Worm (Caenorhabditis elegans): ENCODE results near the gene K02G10.5.

K02G10.5 gene

DNA sequence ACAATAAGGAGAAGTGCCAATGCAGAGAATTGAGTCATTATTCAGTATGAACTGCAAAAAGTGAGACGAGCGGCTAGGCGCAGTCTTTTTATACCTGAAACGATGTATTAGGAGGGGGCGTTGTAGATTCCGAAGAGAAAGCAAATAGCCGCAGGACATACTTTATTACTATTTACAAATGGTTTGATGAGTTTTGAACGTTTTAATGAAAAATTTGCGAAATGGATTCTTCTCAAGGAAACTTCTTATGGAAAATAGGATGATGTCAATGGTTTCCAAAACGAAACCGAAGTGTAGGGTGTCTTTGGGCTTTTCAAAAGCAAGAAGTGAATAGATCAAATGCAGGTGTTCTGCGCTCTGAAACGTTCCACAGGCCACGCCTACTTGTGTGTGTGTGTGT, 13.0 kb downstream of the K02G10.5 start, which contains the start of gene flp-11:
flp-11 (minus strand) TSS at position 101 of the 400 bp plus-strand sequence.
- TF ChIP-seq tab-1 (GFP tag; IDR thresholded peaks at IDR 0.05) (no peak), flt-1 (GFP tag; IDR thresholded peaks at IDR 0.05) (no peak), ref-1 (GFP tag; conservative IDR thresholded peaks at IDR 0.05) (no peak)

ce11 chrX:4676702-4677101, 14.3 kb downstream of the K02G10.5 start:
- TF ChIP-seq ztf-29 (GFP tag; IDR thresholded peaks at IDR 0.05), result no peak
- no peak for TF ChIP-seq klf-2 (GFP tag; conservative IDR thresholded peaks at IDR 0.05)
- no peak for TF ChIP-seq T22C8.4 (GFP tag; IDR thresholded peaks at IDR 0.05)
- TF ChIP-seq ref-1 (GFP tag; conservative IDR thresholded peaks at IDR 0.05), result no peak
- TF ChIP-seq tab-1 (GFP tag; IDR thresholded peaks at IDR 0.05), result no peak
- no peak for TF ChIP-seq cog-1 (tag; optimal IDR thresholded peaks at IDR 0.05)
- no peak for TF ChIP-seq ztf-23 (GFP tag; IDR thresholded peaks at IDR 0.05)
- no peak for TF ChIP-seq med-1 (GFP tag; optimal IDR thresholded peaks at IDR 0.05; ENCODE audit: insufficient read depth)
- TF ChIP-seq flt-1 (GFP tag; IDR thresholded peaks at IDR 0.05), result no peak

- no peak for TF ChIP-seq ztf-23 (GFP tag; IDR thresholded peaks at IDR 0.05)
- TF ChIP-seq tab-1 (GFP tag; IDR thresholded peaks at IDR 0.05), result no peak
- TF ChIP-seq T22C8.4 (GFP tag; IDR thresholded peaks at IDR 0.05), result no peak
- TF ChIP-seq cog-1 (tag; optimal IDR thresholded peaks at IDR 0.05), result no peak
- TF ChIP-seq ref-1 (GFP tag; conservative IDR thresholded peaks at IDR 0.05), result no peak
- no peak for TF ChIP-seq klf-2 (GFP tag; conservative IDR thresholded peaks at IDR 0.05)
- TF ChIP-seq med-1 (GFP tag; optimal IDR thresholded peaks at IDR 0.05; ENCODE audit: insufficient read depth), result no peak
- TF ChIP-seq ztf-29 (GFP tag; IDR thresholded peaks at IDR 0.05), result no peak
Measured at ce11 chrX:4673165-4673756, 17.7 kb downstream of the K02G10.5 start, which contains the start of gene tmem-135. tmem-135 (plus strand) TSS chrX:4673706.

ce11 chrX:4671837-4672236, 19.2 kb downstream of the K02G10.5 start:
- no peak for TF ChIP-seq ztf-29 (GFP tag; IDR thresholded peaks at IDR 0.05)
- no peak for TF ChIP-seq med-1 (GFP tag; optimal IDR thresholded peaks at IDR 0.05; ENCODE audit: insufficient read depth)
- TF ChIP-seq ztf-23 (GFP tag; IDR thresholded peaks at IDR 0.05), result no peak
- no peak for TF ChIP-seq cog-1 (tag; optimal IDR thresholded peaks at IDR 0.05)

DNA sequence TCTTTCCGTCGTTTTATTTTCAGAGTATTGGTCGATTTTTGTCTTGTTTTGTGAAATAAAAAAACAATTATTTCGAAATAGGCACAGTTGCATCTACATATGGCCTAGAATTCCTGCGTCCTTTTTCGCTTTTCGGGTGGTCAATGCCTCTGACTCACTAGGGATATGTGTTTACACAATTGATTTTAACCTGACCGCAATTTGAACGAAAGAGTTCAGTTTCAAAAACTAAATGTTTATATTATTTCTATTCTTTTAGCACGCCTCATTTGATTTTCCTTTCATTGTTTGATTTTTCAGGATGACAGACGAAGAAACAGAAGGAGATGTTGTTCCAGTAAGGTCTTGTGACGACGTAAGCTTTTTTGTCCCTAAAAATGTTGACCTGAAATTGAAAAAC, 23.2 kb downstream of the K02G10.5 start, which contains the start of gene mfsd-12:
mfsd-12 (plus strand) TSS at position 301 of the 400 bp plus-strand sequence.
- no peak for TF ChIP-seq ztf-29 (GFP tag; IDR thresholded peaks at IDR 0.05)
- no peak for TF ChIP-seq med-1 (GFP tag; optimal IDR thresholded peaks at IDR 0.05; ENCODE audit: insufficient read depth)
- TF ChIP-seq tab-1 (GFP tag; IDR thresholded peaks at IDR 0.05), result no peak
- TF ChIP-seq flt-1 (GFP tag; IDR thresholded peaks at IDR 0.05), result no peak
- TF ChIP-seq klf-2 (GFP tag; conservative IDR thresholded peaks at IDR 0.05), result no peak
- TF ChIP-seq cog-1 (tag; optimal IDR thresholded peaks at IDR 0.05), result no peak
- no peak for TF ChIP-seq ztf-23 (GFP tag; IDR thresholded peaks at IDR 0.05)
- TF ChIP-seq ref-1 (GFP tag; conservative IDR thresholded peaks at IDR 0.05), result no peak
- no peak for TF ChIP-seq T22C8.4 (GFP tag; IDR thresholded peaks at IDR 0.05)

DNA sequence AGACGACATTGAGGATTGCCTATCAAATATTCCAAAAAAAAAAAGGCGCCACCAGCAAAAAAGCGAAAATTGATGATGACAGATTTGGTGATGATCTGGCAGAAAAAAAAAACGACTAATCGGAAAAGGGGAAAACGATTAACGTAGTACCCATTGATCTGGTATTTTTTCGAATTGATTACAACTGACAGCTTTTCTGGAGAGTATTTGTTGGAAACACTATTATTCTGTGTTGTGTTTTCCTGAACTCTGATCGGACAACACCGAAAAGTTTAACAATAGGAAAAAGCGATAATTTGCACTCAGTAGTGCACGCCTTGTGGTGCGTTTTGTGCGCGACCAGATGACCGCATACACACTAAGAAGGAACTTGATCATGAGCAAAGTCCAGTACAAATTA, 26.3 kb downstream of the K02G10.5 start:
- TF ChIP-seq med-1 (GFP tag; optimal IDR thresholded peaks at IDR 0.05; ENCODE audit: insufficient read depth) (no peak), ref-1 (GFP tag; conservative IDR thresholded peaks at IDR 0.05) (no peak), tab-1 (GFP tag; IDR thresholded peaks at IDR 0.05) (no peak), ztf-29 (GFP tag; IDR thresholded peaks at IDR 0.05) (no peak), klf-2 (GFP tag; conservative IDR thresholded peaks at IDR 0.05) (no peak)

DNA sequence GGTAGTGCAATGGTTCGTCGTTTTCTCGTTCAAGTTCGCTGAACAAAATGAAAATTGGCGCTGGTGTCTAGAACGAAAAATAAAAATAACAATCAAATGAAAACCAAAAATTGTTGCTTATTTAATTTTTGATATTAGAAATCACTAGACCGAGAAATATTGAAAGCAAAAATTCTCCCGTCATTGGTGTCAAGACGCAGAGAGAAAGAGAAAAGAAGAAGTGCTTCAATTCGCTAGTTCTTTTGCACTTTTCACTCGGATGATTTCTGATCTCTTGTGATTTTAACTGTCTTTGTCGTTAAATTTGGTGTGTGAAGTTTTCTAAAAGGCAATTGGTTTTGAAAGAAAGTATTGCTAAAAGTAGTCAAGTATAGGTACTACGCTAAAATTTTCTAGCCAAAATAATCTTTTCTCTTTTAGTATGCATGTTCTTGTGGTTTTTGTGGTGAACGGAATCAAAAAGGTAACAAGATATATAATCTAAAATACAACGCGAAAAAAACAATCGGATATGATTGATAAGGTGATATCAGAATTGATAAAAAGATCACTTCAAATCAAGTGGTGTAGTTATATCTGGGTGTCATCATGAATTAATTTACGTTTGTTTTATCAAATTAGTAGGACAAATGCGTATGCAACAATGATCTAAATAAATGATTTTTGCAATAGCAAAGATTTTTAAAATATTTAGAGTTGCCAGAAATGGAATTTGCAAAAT, 27.9 kb downstream of the K02G10.5 start:
- TF ChIP-seq tab-1 (GFP tag; IDR thresholded peaks at IDR 0.05), result no peak
- no peak for TF ChIP-seq klf-2 (GFP tag; conservative IDR thresholded peaks at IDR 0.05)
- no peak for TF ChIP-seq ztf-23 (GFP tag; IDR thresholded peaks at IDR 0.05)
- TF ChIP-seq T22C8.4 (GFP tag; IDR thresholded peaks at IDR 0.05), result no peak
- TF ChIP-seq flt-1 (GFP tag; IDR thresholded peaks at IDR 0.05), result no peak
- no peak for TF ChIP-seq cog-1 (tag; optimal IDR thresholded peaks at IDR 0.05)
- TF ChIP-seq ref-1 (GFP tag; conservative IDR thresholded peaks at IDR 0.05), result no peak

ce11 chrX:4662293-4662825, 28.6 kb downstream of the K02G10.5 start:
- TF ChIP-seq klf-2 (GFP tag; conservative IDR thresholded peaks at IDR 0.05) (no peak), ref-1 (GFP tag; conservative IDR thresholded peaks at IDR 0.05) (no peak), ztf-23 (GFP tag; IDR thresholded peaks at IDR 0.05) (no peak), tab-1 (GFP tag; IDR thresholded peaks at IDR 0.05) (no peak), ztf-29 (GFP tag; IDR thresholded peaks at IDR 0.05) (no peak), flt-1 (GFP tag; IDR thresholded peaks at IDR 0.05) (no peak), med-1 (GFP tag; optimal IDR thresholded peaks at IDR 0.05; ENCODE audit: insufficient read depth) (no peak), cog-1 (tag; optimal IDR thresholded peaks at IDR 0.05) (no peak), T22C8.4 (GFP tag; IDR thresholded peaks at IDR 0.05) (no peak)

- TF ChIP-seq tab-1 (GFP tag; IDR thresholded peaks at IDR 0.05) (no peak), T22C8.4 (GFP tag; IDR thresholded peaks at IDR 0.05) (no peak), med-1 (GFP tag; optimal IDR thresholded peaks at IDR 0.05; ENCODE audit: insufficient read depth) (no peak), ztf-29 (GFP tag; IDR thresholded peaks at IDR 0.05) (no peak), klf-2 (GFP tag; conservative IDR thresholded peaks at IDR 0.05) (no peak), cog-1 (tag; optimal IDR thresholded peaks at IDR 0.05) (no peak)
Measured at ce11 chrX:4660268-4660880, 30.6 kb downstream of the K02G10.5 start, which contains the start of gene nhr-45. nhr-45 (minus strand) TSS chrX:4660318.

Data from whole organism, midembryonic.